Worm (Caenorhabditis elegans) whole organism, L1 larva: ENCODE results near the gene tat-2.

ENCODE experiments used
- ces-1 ChIP-seq: fragments of 150-350 bp; optimal IDR thresholded peaks from 2 replicates; lab custom pipeline; 2014; ENCODE audit warnings: missing biosample characterization, missing genetic modification reagents, missing genetic modification characterization
- lin-15B ChIP-seq: fragments of 150-350 bp; sonication (generic microtip); optimal IDR thresholded peaks from 3 replicates; lab custom pipeline; 2014; ENCODE audit warnings: missing biosample characterization, missing genetic modification characterization
- lin-39 ChIP-seq: fragments of 150-350 bp; optimal IDR thresholded peaks from 2 replicates; lab custom pipeline; 2014; ENCODE audit warnings: missing biosample characterization, missing genetic modification reagents, missing genetic modification characterization
- nhr-28 ChIP-seq: fragments of 150-350 bp; optimal IDR thresholded peaks from 2 replicates; lab custom pipeline; 2014; ENCODE audit warnings: missing biosample characterization, missing genetic modification characterization
- nhr-90 ChIP-seq: sonication (generic microtip); optimal IDR thresholded peaks from 2 replicates; lab custom pipeline; 2016; ENCODE audit warnings: mild to moderate bottlenecking, missing genetic modification characterization, missing compliant biosample characterization; ENCODE audit not compliant: poor library complexity
- unc-62 ChIP-seq: fragments of 150-350 bp; optimal IDR thresholded peaks from 2 replicates; lab custom pipeline; 2014; ENCODE audit warnings: missing biosample characterization, missing genetic modification reagents, missing genetic modification characterization
- unc-86 ChIP-seq: sonication (generic microtip); optimal IDR thresholded peaks from 2 replicates; lab custom pipeline; 2016; ENCODE audit warnings: missing genetic modification characterization, missing compliant biosample characterization

DNA sequence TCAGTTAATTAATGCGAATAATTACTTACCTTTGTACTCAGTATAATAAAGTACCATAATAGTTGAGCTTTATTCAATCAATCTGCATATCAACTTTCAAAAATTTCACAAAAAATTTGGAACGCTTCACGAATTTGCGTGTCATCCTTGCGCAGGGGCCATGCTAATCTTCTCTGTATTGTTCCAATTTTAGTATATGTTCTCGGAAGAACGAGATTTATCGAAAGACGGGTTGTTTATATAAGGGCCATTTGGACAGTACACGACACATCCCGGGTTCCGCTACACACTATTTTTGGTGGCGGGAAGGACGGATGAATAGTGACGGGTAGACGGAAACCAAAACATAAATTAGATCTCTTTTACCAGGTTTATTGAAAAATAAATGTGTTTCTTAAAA is 17.8 kb upstream of the tat-2 start:
- no peak for TF ChIP-seq unc-62 (GFP tag; lab: Kevin White, UChicago)
- no peak for TF ChIP-seq ces-1 (GFP tag; lab: Kevin White, UChicago)
- no peak for TF ChIP-seq nhr-28 (tag; lab: Kevin White, UChicago)
- no peak for TF ChIP-seq nhr-90 (tag; lab: Kevin White, UChicago)
- TF ChIP-seq lin-15B (tag; lab: Kevin White, UChicago): no peak
- no peak for TF ChIP-seq unc-86 (tag; lab: Kevin White, UChicago)
- no peak for TF ChIP-seq lin-39
